Fruit fly (Drosophila melanogaster) whole organism, embryonic: ENCODE results near the gene Lasp.

Experiments used
- Atf6 ChIP-seq: fragments of 200-800 bp; sonication (Bioruptor generic); IDR thresholded peaks from 2 replicates; pipeline ENCODE4 v1.3.6; 2022; ENCODE audit warnings: missing biosample characterization, missing genetic modification characterization
- Awh ChIP-seq: fragments of 200-800 bp; sonication (Bioruptor generic); IDR thresholded peaks from 2 replicates; pipeline ENCODE4, ENCODE4 v1.3.6; 2022; ENCODE audit warnings: missing biosample characterization, missing genetic modification characterization
- CG10321 ChIP-seq: fragments of 200-800 bp; sonication (Bioruptor generic); IDR thresholded peaks from 2 replicates; pipeline ENCODE4 v1.3.6; 2022; ENCODE audit warnings: missing biosample characterization, missing genetic modification characterization
- CG13287 ChIP-seq: fragments of 200-800 bp; sonication (Bioruptor generic); IDR thresholded peaks from 2 replicates; pipeline ENCODE4 v1.3.6; 2022; ENCODE audit warnings: missing biosample characterization, missing genetic modification characterization; ENCODE audit not compliant: partially characterized antibody
- CG17568 ChIP-seq: fragments of 200-800 bp; sonication (Bioruptor generic); optimal IDR thresholded peaks from 2 replicates; lab custom pipeline; 2018; ENCODE audit warnings: missing biosample characterization, mild to moderate bottlenecking, missing genetic modification characterization, moderate library complexity
- CG17829 ChIP-seq: fragments of 200-800 bp; optimal IDR thresholded peaks from 2 replicates; lab custom pipeline; 2019; ENCODE audit warnings: missing biosample characterization, mild to moderate bottlenecking, missing genetic modification characterization, moderate library complexity
- CG18011 ChIP-seq: fragments of 200-800 bp; sonication (Bioruptor generic); optimal IDR thresholded peaks from 2 replicates; lab custom pipeline; 2017; ENCODE audit warnings: missing biosample characterization, missing genetic modification characterization, mild to moderate bottlenecking, moderate library complexity, missing genotype
- CG2120 ChIP-seq: fragments of 200-800 bp; sonication (Bioruptor generic); optimal IDR thresholded peaks from 3 replicates; lab custom pipeline; 2016; ENCODE audit warnings: missing biosample characterization, missing genetic modification characterization
- CG2129 ChIP-seq: fragments of 200-800 bp; sonication (Bioruptor generic); IDR thresholded peaks from 2 replicates; pipeline ENCODE4 v1.3.6; 2022; ENCODE audit warnings: missing biosample characterization, missing genetic modification characterization; ENCODE audit not compliant: partially characterized antibody
- CG2678 ChIP-seq: fragments of 200-800 bp; sonication (Bioruptor generic); optimal IDR thresholded peaks from 3 replicates; lab custom pipeline; 2019; ENCODE audit warnings: missing biosample characterization, mild to moderate bottlenecking, missing genetic modification characterization, moderate library complexity
- CG3163 ChIP-seq: fragments of 200-800 bp; sonication (Bioruptor generic); optimal IDR thresholded peaks from 3 replicates; lab custom pipeline; 2016; ENCODE audit warnings: missing biosample characterization, missing genetic modification characterization
- CG4617 ChIP-seq: fragments of 200-800 bp; sonication (Bioruptor generic); optimal IDR thresholded peaks from 3 replicates; lab custom pipeline; 2016; ENCODE audit warnings: missing biosample characterization, missing genetic modification characterization, borderline replicate concordance
- Chrac-16 ChIP-seq: fragments of 200-800 bp; sonication (Bioruptor generic); optimal IDR thresholded peaks from 3 replicates; lab custom pipeline; 2016; ENCODE audit warnings: missing biosample characterization, missing genetic modification characterization
- D19A ChIP-seq: fragments of 200-800 bp; optimal IDR thresholded peaks from 3 replicates; lab custom pipeline; 2019; ENCODE audit warnings: missing biosample characterization, mild to moderate bottlenecking, missing genetic modification characterization, moderate library complexity
- Doc3 ChIP-seq: fragments of 200-800 bp; sonication (Bioruptor generic); IDR thresholded peaks from 3 replicates; pipeline ENCODE4 v1.3.6; 2022; ENCODE audit warnings: missing biosample characterization, missing genetic modification characterization; ENCODE audit not compliant: partially characterized antibody
- Drgx ChIP-seq: fragments of 200-800 bp; sonication (Bioruptor generic); IDR thresholded peaks from 2 replicates; pipeline ENCODE4 v1.3.6; 2022; ENCODE audit warnings: missing biosample characterization, missing genetic modification characterization
- Eip74EF ChIP-seq, 2 experiments: fragments of 200-800 bp in 1 of 2; fragments of >200 bp in 1 of 2; sonication (Bioruptor generic) in 1 of 2; optimal IDR thresholded peaks; 2 replicates each; lab custom pipeline; 2017 to 2019; ENCODE audit warnings: missing biosample characterization in 2 of 2, missing genetic modification characterization in 2 of 2, mild to moderate bottlenecking in 1 of 2, moderate library complexity in 1 of 2
- Fer1 ChIP-seq: fragments of 200-800 bp; sonication (Bioruptor generic); optimal IDR thresholded peaks from 2 replicates; lab custom pipeline; 2017; ENCODE audit warnings: missing biosample characterization, mild to moderate bottlenecking, missing genetic modification characterization
- MBD-R2 ChIP-seq: fragments of 200-800 bp; sonication (Bioruptor generic); IDR thresholded peaks from 2 replicates; pipeline ENCODE4 v1.3.6; 2022; ENCODE audit warnings: missing biosample characterization, missing genetic modification characterization
- MESR4 ChIP-seq: fragments of 200-800 bp; sonication (Bioruptor generic); optimal IDR thresholded peaks from 2 replicates; lab custom pipeline; 2018; ENCODE audit warnings: missing biosample characterization, mild to moderate bottlenecking, missing genetic modification characterization, moderate library complexity
- Myb ChIP-seq: fragments of 200-800 bp; sonication (Bioruptor generic); optimal IDR thresholded peaks from 2 replicates; lab custom pipeline; 2016; ENCODE audit warnings: missing biosample characterization, missing genetic modification characterization
- Neu2 ChIP-seq: fragments of 200-800 bp; sonication (Bioruptor generic); optimal IDR thresholded peaks from 3 replicates; lab custom pipeline; 2016; ENCODE audit warnings: missing biosample characterization, missing genetic modification characterization, borderline replicate concordance
- Oli ChIP-seq: fragments of 200-800 bp; sonication (Bioruptor generic); optimal IDR thresholded peaks from 2 replicates; lab custom pipeline; 2018; ENCODE audit warnings: missing biosample characterization, mild to moderate bottlenecking, missing genetic modification characterization, moderate library complexity
- Sry-β ChIP-seq: fragments of 200-800 bp; sonication (Bioruptor generic); optimal IDR thresholded peaks from 2 replicates; lab custom pipeline; 2018; ENCODE audit warnings: missing biosample characterization, mild to moderate bottlenecking, missing genetic modification characterization, moderate library complexity
- Tbp ChIP-seq: fragments of >200 bp; optimal IDR thresholded peaks from 2 replicates; lab custom pipeline; 2018; ENCODE audit warnings: missing biosample characterization, missing genetic modification characterization
- ase ChIP-seq: fragments of 200-800 bp; sonication (Bioruptor generic); IDR thresholded peaks from 3 replicates; pipeline ENCODE4 v1.3.6; 2022; ENCODE audit warnings: missing biosample characterization, missing genetic modification characterization
- cad ChIP-seq: fragments of >200 bp; optimal IDR thresholded peaks from 2 replicates; lab custom pipeline; 2017; ENCODE audit warnings: missing biosample characterization, missing genetic modification characterization
- caup ChIP-seq: fragments of 200-800 bp; sonication (Bioruptor generic); optimal IDR thresholded peaks from 3 replicates; lab custom pipeline; 2017; ENCODE audit warnings: missing biosample characterization, mild to moderate bottlenecking, missing genetic modification characterization, moderate library complexity; ENCODE audit not compliant: severe bottlenecking
- chif ChIP-seq, 2 experiments: fragments of 200-800 bp; sonication (Bioruptor generic); optimal IDR thresholded peaks; 3 replicates each; lab custom pipeline; 2016; ENCODE audit warnings: missing biosample characterization in 2 of 2, missing genetic modification characterization in 2 of 2
- croc ChIP-seq: fragments of 200-800 bp; sonication (Bioruptor generic); conservative IDR thresholded peaks from 3 replicates; pipeline ENCODE4 v1.3.6; 2022; ENCODE audit warnings: missing biosample characterization, missing genetic modification characterization
- crol ChIP-seq: fragments of 200-800 bp; sonication (Bioruptor generic); IDR thresholded peaks from 2 replicates; pipeline ENCODE4 v1.3.6; 2022; ENCODE audit warnings: missing biosample characterization, missing genetic modification characterization
- dan ChIP-seq: fragments of 200-800 bp; sonication (Bioruptor generic); IDR thresholded peaks from 2 replicates; pipeline ENCODE4 v1.3.6; 2022; ENCODE audit warnings: missing biosample characterization, missing genetic modification characterization
- emc ChIP-seq: fragments of 200-800 bp; sonication (Bioruptor generic); optimal IDR thresholded peaks from 2 replicates; lab custom pipeline; 2016; ENCODE audit warnings: missing biosample characterization, missing genetic modification characterization
- eve ChIP-seq, 2 experiments: fragments of >200 bp; optimal IDR thresholded peaks; 2 replicates each; lab custom pipeline; 2017; ENCODE audit warnings: missing biosample characterization in 2 of 2, missing genetic modification characterization in 2 of 2
- fd3F ChIP-seq: fragments of 200-800 bp; sonication (Bioruptor generic); optimal IDR thresholded peaks from 2 replicates; lab custom pipeline; 2018; ENCODE audit warnings: missing biosample characterization, mild to moderate bottlenecking, missing genetic modification characterization, moderate library complexity
- fru ChIP-seq: fragments of >200 bp; optimal IDR thresholded peaks from 2 replicates; lab custom pipeline; 2017
- gem ChIP-seq: fragments of 200-800 bp; sonication (Bioruptor generic); optimal IDR thresholded peaks from 2 replicates; lab custom pipeline; 2019; ENCODE audit warnings: missing biosample characterization, mild to moderate bottlenecking, missing genetic modification characterization, moderate library complexity
- gsb-n ChIP-seq: fragments of 200-800 bp; sonication (Bioruptor generic); optimal IDR thresholded peaks from 3 replicates; lab custom pipeline; 2018; ENCODE audit warnings: missing biosample characterization, mild to moderate bottlenecking, missing genetic modification characterization
- h ChIP-seq: fragments of >200 bp; optimal IDR thresholded peaks from 2 replicates; lab custom pipeline; 2017
- mld ChIP-seq: fragments of 200-800 bp; sonication (Bioruptor generic); IDR thresholded peaks from 3 replicates; pipeline ENCODE4 v1.3.6; 2022; ENCODE audit warnings: missing biosample characterization, missing genetic modification characterization; ENCODE audit not compliant: partially characterized antibody
- nerfin-2 ChIP-seq: fragments of 200-800 bp; sonication (Bioruptor generic); IDR thresholded peaks from 2 replicates; pipeline ENCODE4 v1.3.6; 2022; ENCODE audit warnings: missing biosample characterization, missing genetic modification characterization; ENCODE audit not compliant: partially characterized antibody
- odd ChIP-seq: fragments of 200-800 bp; sonication (Bioruptor generic); optimal IDR thresholded peaks from 2 replicates; lab custom pipeline; 2017; ENCODE audit warnings: missing biosample characterization, mild to moderate bottlenecking, missing genetic modification characterization
- pho ChIP-seq: fragments of 200-800 bp; sonication (Bioruptor generic); optimal IDR thresholded peaks from 2 replicates; lab custom pipeline; 2016; ENCODE audit warnings: missing biosample characterization, missing genetic modification characterization
- phol ChIP-seq: fragments of 200-800 bp; sonication (Bioruptor generic); optimal IDR thresholded peaks from 3 replicates; lab custom pipeline; 2018; ENCODE audit warnings: missing biosample characterization, mild to moderate bottlenecking, missing genetic modification characterization, moderate library complexity
- run ChIP-seq: fragments of 200-800 bp; sonication (Bioruptor generic); optimal IDR thresholded peaks from 3 replicates; lab custom pipeline; 2018; ENCODE audit warnings: missing biosample characterization, mild to moderate bottlenecking, missing genetic modification characterization
- stwl ChIP-seq: fragments of 200-800 bp; sonication (Bioruptor generic); optimal IDR thresholded peaks from 3 replicates; lab custom pipeline; 2018; ENCODE audit warnings: missing biosample characterization, mild to moderate bottlenecking, missing genetic modification characterization, moderate library complexity
- twi ChIP-seq: fragments of 200-800 bp; optimal IDR thresholded peaks from 2 replicates; lab custom pipeline; 2019; ENCODE audit warnings: missing biosample characterization, mild to moderate bottlenecking, missing genetic modification characterization, moderate library complexity
- usp ChIP-seq: fragments of >200 bp; optimal IDR thresholded peaks from 2 replicates; lab custom pipeline; 2017; ENCODE audit warnings: missing biosample characterization, missing genetic modification characterization
- vfl ChIP-seq: fragments of 200-800 bp; sonication (Bioruptor generic); optimal IDR thresholded peaks from 2 replicates; lab custom pipeline; 2016; ENCODE audit warnings: missing biosample characterization, missing genetic modification characterization
- wek ChIP-seq: fragments of 200-800 bp; sonication (Bioruptor generic); optimal IDR thresholded peaks from 3 replicates; lab custom pipeline; 2018; ENCODE audit warnings: missing biosample characterization, mild to moderate bottlenecking, missing genetic modification characterization, moderate library complexity

Gene Lasp

dm6 chr3L:16673367-16674014, 38.0 kb downstream of the Lasp start, which contains the start of the genes zetaCOP and CG13032 (continued):
- no peak for TF ChIP-seq CG10321
- no peak for TF ChIP-seq mld (GFP tag; lab: Robert Waterston, UW)
- TF ChIP-seq dan (GFP tag; lab: Robert Waterston, UW), result no peak
- TF ChIP-seq fd3F (GFP tag; lab: Kevin White, UChicago), result no peak
- TF ChIP-seq h (lab: Kevin White, UChicago), result no peak
- TF ChIP-seq emc (GFP tag; lab: Kevin White, UChicago), result no peak
- no peak for TF ChIP-seq eve (GFP tag; optimal IDR thresholded peaks at IDR 0.05; lab: Kevin White, UChicago)
- no peak for TF ChIP-seq crol (GFP tag; lab: Robert Waterston, UW)
- TF ChIP-seq CG2129, result no peak
- peak; percentile 42; the same call in 1 of the 2 replicates for TF ChIP-seq MBD-R2 (GFP tag; lab: Robert Waterston, UW)
- TF ChIP-seq wek, result no peak
- TF ChIP-seq stwl (tag; lab: Kevin White, UChicago), result peak; percentile 69
- TF ChIP-seq Doc3 (GFP tag; lab: Robert Waterston, UW), result no peak
- TF ChIP-seq CG17568 (GFP tag; lab: Kevin White, UChicago), result no peak
- TF ChIP-seq MESR4, result peak; percentile 82
- TF ChIP-seq D19A, result peak; percentile 1
- TF ChIP-seq Oli, result no peak
- no peak for TF ChIP-seq CG17829 (tag; lab: Kevin White, UChicago)
- TF ChIP-seq CG3163, result no peak
- TF ChIP-seq Eip74EF (GFP tag; optimal IDR thresholded peaks at IDR 0.05; lab: Kevin White, UChicago), result no peak
- no peak for TF ChIP-seq gsb-n (tag; lab: Kevin White, UChicago)
- TF ChIP-seq caup, result no peak
- no peak for TF ChIP-seq pho
- no peak for TF ChIP-seq Chrac-16 (GFP tag; lab: Kevin White, UChicago)
- no peak for TF ChIP-seq CG18011
- TF ChIP-seq odd, result no peak
- TF ChIP-seq twi (tag; lab: Kevin White, UChicago), result no peak
- no peak for TF ChIP-seq run (tag; lab: Kevin White, UChicago)
- no peak for TF ChIP-seq fru (lab: Kevin White, UChicago)
- TF ChIP-seq ase, result no peak
- TF ChIP-seq Atf6 (GFP tag; lab: Robert Waterston, UW), result no peak
- no peak for TF ChIP-seq croc (GFP tag; lab: Robert Waterston, UW)
- TF ChIP-seq nerfin-2 (GFP tag; lab: Robert Waterston, UW), result no peak
- TF ChIP-seq chif (GFP tag; optimal IDR thresholded peaks at IDR 0.05; lab: Kevin White, UChicago), result no peak
- TF ChIP-seq usp (GFP tag; lab: Kevin White, UChicago), result no peak
- TF ChIP-seq Awh (GFP tag; lab: Robert Waterston, UW), result no peak
- TF ChIP-seq Myb (GFP tag; lab: Kevin White, UChicago), result peak; percentile 94
- no peak for TF ChIP-seq vfl (GFP tag; lab: Kevin White, UChicago)
- TF ChIP-seq phol (tag; lab: Kevin White, UChicago), result peak; percentile 2
- TF ChIP-seq CG13287 (GFP tag; lab: Robert Waterston, UW), result 0 out of 2 replicates have a peak, but pooled peaks have one; percentile 19
- TF ChIP-seq Tbp (GFP tag; lab: Kevin White, UChicago), result no peak
- no peak for TF ChIP-seq gem
- TF ChIP-seq Drgx (GFP tag; lab: Robert Waterston, UW), result no peak
- TF ChIP-seq CG2120 (GFP tag; lab: Kevin White, UChicago), result no peak
- TF ChIP-seq Neu2 (GFP tag; lab: Kevin White, UChicago), result no peak
- no peak for TF ChIP-seq CG2678 (tag; lab: Kevin White, UChicago)
- peak; percentile 79 for TF ChIP-seq Sry-β (GFP tag; lab: Kevin White, UChicago)
- no peak for TF ChIP-seq cad (GFP tag; lab: Kevin White, UChicago)
- peak; percentile 30 for TF ChIP-seq CG4617 (GFP tag; lab: Kevin White, UChicago)
- TF ChIP-seq Fer1 (GFP tag; lab: Kevin White, UChicago), result no peak
